Worm (Caenorhabditis elegans): ENCODE data around the gene F18E9.8.

Gene F18E9.8

ce11 chrX:8550099-8550498, 31.2 kb downstream of the F18E9.8 start (continued):
- TF ChIP-seq Y79H2A.3 (GFP tag; conservative IDR thresholded peaks at IDR 0.05): no peak
- TF ChIP-seq F33H1.4 (GFP tag; IDR thresholded peaks at IDR 0.05): no peak
- no peak for TF ChIP-seq aptf-2 (GFP tag; conservative IDR thresholded peaks at IDR 0.05)
- TF ChIP-seq hlh-12 (tag; optimal IDR thresholded peaks at IDR 0.05): no peak
- no peak for TF ChIP-seq lin-54 (GFP tag; optimal IDR thresholded peaks at IDR 0.05)
- no peak for TF ChIP-seq ztf-3 (GFP tag; optimal IDR thresholded peaks at IDR 0.05)
- no peak for TF ChIP-seq hmg-20 (GFP tag; IDR thresholded peaks at IDR 0.05)
- no peak for TF ChIP-seq tbx-9 (tag; optimal IDR thresholded peaks at IDR 0.05; ENCODE audit: borderline replicate concordance)
- TF ChIP-seq let-526 (GFP tag; IDR thresholded peaks at IDR 0.05): no peak
- no peak for TF ChIP-seq egl-44 (GFP tag; IDR thresholded peaks at IDR 0.05)
- no peak for TF ChIP-seq cebp-2 (GFP tag; IDR thresholded peaks at IDR 0.05)
- TF ChIP-seq attf-3 (GFP tag; conservative IDR thresholded peaks at IDR 0.05): no peak
- no peak for TF ChIP-seq nhr-179 (tag; optimal IDR thresholded peaks at IDR 0.05)
- no peak for TF ChIP-seq Y56A3A.18 (GFP tag; IDR thresholded peaks at IDR 0.05)
- TF ChIP-seq Y95B8A.8 (GFP tag; IDR thresholded peaks at IDR 0.05): no peak
- TF ChIP-seq Y53F4B.3 (GFP tag; IDR thresholded peaks at IDR 0.05): no peak
- TF ChIP-seq lin-40 (tag; optimal IDR thresholded peaks at IDR 0.05): peak; percentile 86
- no peak for TF ChIP-seq ama-1 (optimal IDR thresholded peaks at IDR 0.05)
- TF ChIP-seq ama-1 (GFP tag; optimal IDR thresholded peaks at IDR 0.05): no peak
- TF ChIP-seq B0019.2 (GFP tag; conservative IDR thresholded peaks at IDR 0.05): no peak
- TF ChIP-seq ceh-40 (GFP tag; IDR thresholded peaks at IDR 0.05): no peak
- TF ChIP-seq sea-2 (GFP tag; IDR thresholded peaks at IDR 0.05): no peak
- peak; percentile 54 for TF ChIP-seq ztf-26 (tag; optimal IDR thresholded peaks at IDR 0.05)
- no peak for TF ChIP-seq F39B2.1 (GFP tag; IDR thresholded peaks at IDR 0.05)
- peak; percentile 38; the same call in 1 of the 2 replicates for TF ChIP-seq lin-26 (GFP tag; IDR thresholded peaks at IDR 0.05)
- no peak for TF ChIP-seq snpc-4 (GFP tag; optimal IDR thresholded peaks at IDR 0.05)
- TF ChIP-seq snpc-4 (tag; optimal IDR thresholded peaks at IDR 0.05): no peak
- TF ChIP-seq snpc-1.3 (tag; optimal IDR thresholded peaks at IDR 0.05; ENCODE audit: insufficient read depth): no peak
- peak; percentile 69 for TF ChIP-seq F22D6.2 (tag; optimal IDR thresholded peaks at IDR 0.05)
- TF ChIP-seq Y67H2A.10 (GFP tag; conservative IDR thresholded peaks at IDR 0.05): no peak

- TF ChIP-seq nhr-80 (tag; optimal IDR thresholded peaks at IDR 0.05): peak; percentile 90
- no peak for TF ChIP-seq cebp-1 (GFP tag; IDR thresholded peaks at IDR 0.05)
- peak; percentile 28 for TF ChIP-seq cebp-1 (tag; optimal IDR thresholded peaks at IDR 0.05)
- no peak for TF ChIP-seq ztf-18 (tag; optimal IDR thresholded peaks at IDR 0.05)
- no peak for TF ChIP-seq ztf-3 (GFP tag; optimal IDR thresholded peaks at IDR 0.05)
Observed at ce11 chrX:8549026-8549425, 32.3 kb downstream of the F18E9.8 start, which contains the start of gene D2021.4. Gene D2021.4, minus strand, starts transcription at chrX:8549073.

ce11 chrX:8545971-8546442, 35.3 kb downstream of the F18E9.8 start, which contains the start of gene sdha-1:
Gene sdha-1, minus strand, starts transcription at chrX:8546021.
- TF ChIP-seq K11D2.4 (GFP tag; IDR thresholded peaks at IDR 0.05) (peak; percentile 78), lsy-27 (tag; optimal IDR thresholded peaks at IDR 0.05; ENCODE audit: borderline replicate concordance, insufficient read depth) (no peak), mcd-1 (GFP tag; IDR thresholded peaks at IDR 0.05) (peak; percentile 71), hlh-26 (GFP tag; conservative IDR thresholded peaks at IDR 0.05) (no peak), let-607 (tag; optimal IDR thresholded peaks at IDR 0.05) (peak in 1 of 2 experiments; percentile 35), let-526 (GFP tag; IDR thresholded peaks at IDR 0.05) (peak; percentile 59; the same call in 1 of the 2 replicates), ZK185.1 (tag; optimal IDR thresholded peaks at IDR 0.05; ENCODE audit: poor library complexity, severe bottlenecking) (peak; percentile 52), mel-28 (tag; optimal IDR thresholded peaks at IDR 0.05; ENCODE audit: borderline replicate concordance) (no peak), F23B12.7 (tag; optimal IDR thresholded peaks at IDR 0.05; ENCODE audit: insufficient read depth) (peak; percentile 63), dox-1 (GFP tag; IDR thresholded peaks at IDR 0.05) (peak; percentile 90), F37B4.10 (GFP tag; IDR thresholded peaks at IDR 0.05) (no peak), nhr-179 (tag; optimal IDR thresholded peaks at IDR 0.05) (no peak), rcor-1 (GFP tag; IDR thresholded peaks at IDR 0.05) (peak; percentile 64), tbp1 (GFP tag; optimal IDR thresholded peaks at IDR 0.05) (peak; percentile 56), chd-7 (tag; optimal IDR thresholded peaks at IDR 0.05) (peak; percentile 17), B0035.1 (tag; optimal IDR thresholded peaks at IDR 0.05) (no peak), F22D6.2 (tag; optimal IDR thresholded peaks at IDR 0.05) (peak; percentile 2)

Measured in whole organism, young adult.